Worm (Caenorhabditis elegans): ENCODE measurements around the gene E04F6.6.
A peak's percentile ranks its signal among the peaks of the same experiment; 100 is the strongest.

Gene E04F6.6

DNA sequence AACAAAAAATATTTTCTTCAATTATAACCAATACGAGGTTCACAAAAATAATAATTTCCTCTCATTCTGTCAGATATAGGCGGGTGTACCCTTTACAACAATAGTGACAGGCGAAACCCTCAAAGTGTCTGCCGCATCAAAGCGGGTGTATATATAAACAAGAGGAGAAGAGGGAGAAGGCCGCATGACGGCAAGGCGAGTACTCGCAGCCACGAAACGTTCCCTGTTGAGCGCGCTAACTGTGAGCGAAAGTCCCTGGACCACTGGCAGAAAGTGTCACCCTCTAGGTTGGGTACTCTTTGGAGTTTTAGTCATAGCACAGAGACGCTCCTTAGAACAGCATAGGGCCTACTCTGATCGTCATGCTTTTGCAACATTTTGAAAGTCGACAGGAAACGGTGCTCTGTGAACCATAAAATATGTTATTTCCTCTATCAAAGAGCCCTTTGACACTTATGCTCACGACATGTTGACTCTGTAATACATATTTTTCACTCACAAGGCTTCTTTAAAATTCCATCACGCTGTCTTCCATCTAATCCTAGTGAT is 760 bp upstream of the E04F6.6 start, which contains the start of gene pcrg-1 (continued):
- TF ChIP-seq unc-130 (GFP tag; optimal IDR thresholded peaks at IDR 0.05) (no peak), ccch-3 (GFP tag; optimal IDR thresholded peaks at IDR 0.05) (no peak), efl-1 (GFP tag; optimal IDR thresholded peaks at IDR 0.05) (no peak), ztf-28 (GFP tag; IDR thresholded peaks at IDR 0.05) (no peak), bed-1 (GFP tag; IDR thresholded peaks at IDR 0.05) (peak; percentile 80; the same call in 1 of the 2 replicates), madf-6 (GFP tag; IDR thresholded peaks at IDR 0.05) (peak; percentile 81), tlf-1 (GFP tag; optimal IDR thresholded peaks at IDR 0.05) (peak; percentile 82), Y79H2A.3 (GFP tag; conservative IDR thresholded peaks at IDR 0.05) (no peak), egl-18 (GFP tag; IDR thresholded peaks at IDR 0.05) (peak; percentile 64; the same call in 1 of the 2 replicates), madf-8 (GFP tag; conservative IDR thresholded peaks at IDR 0.05) (peak; percentile 53), sea-2 (GFP tag; IDR thresholded peaks at IDR 0.05) (peak; percentile 72; the same call in 1 of the 2 replicates), nhr-80 (tag; optimal IDR thresholded peaks at IDR 0.05) (peak; percentile 45), sdz-38 (tag; optimal IDR thresholded peaks at IDR 0.05) (peak; percentile 28), lsl-1 (GFP tag; optimal IDR thresholded peaks at IDR 0.05) (peak; percentile 70), nhr-27 (tag; optimal IDR thresholded peaks at IDR 0.05) (peak; percentile 61), snpc-4 (GFP tag; optimal IDR thresholded peaks at IDR 0.05) (peak; percentile 96), snpc-4 (tag; optimal IDR thresholded peaks at IDR 0.05) (peak; percentile 97 to 99 (median 98)), dpl-1 (GFP tag; optimal IDR thresholded peaks at IDR 0.05) (no peak), F57C9.4 (tag; optimal IDR thresholded peaks at IDR 0.05) (peak; percentile 10), snpc-1.3 (tag; optimal IDR thresholded peaks at IDR 0.05; ENCODE audit: insufficient read depth) (peak; percentile 79), pha-4 (tag; optimal IDR thresholded peaks at IDR 0.05) (no peak), snpc-3.4 (tag; optimal IDR thresholded peaks at IDR 0.05) (peak; percentile 90), dox-1 (GFP tag; IDR thresholded peaks at IDR 0.05) (peak; percentile 90), K11D2.4 (GFP tag; IDR thresholded peaks at IDR 0.05) (peak; percentile 63; the same call in 1 of the 2 replicates), egl-44 (GFP tag; IDR thresholded peaks at IDR 0.05) (peak; percentile 80; the same call in 1 of the 2 replicates), ztf-3 (GFP tag; optimal IDR thresholded peaks at IDR 0.05) (peak; percentile 20), nfyb-1 (GFP tag; IDR thresholded peaks at IDR 0.05) (peak; percentile 84), aptf-2 (GFP tag; conservative IDR thresholded peaks at IDR 0.05) (0 out of 2 replicates have a peak, but pooled peaks have one; percentile 30), hmg-20 (GFP tag; IDR thresholded peaks at IDR 0.05) (peak; percentile 61; the same call in 1 of the 2 replicates), lin-40 (tag; optimal IDR thresholded peaks at IDR 0.05) (peak; percentile 76), K12H6.12 (tag; optimal IDR thresholded peaks at IDR 0.05) (peak; percentile 78), ama-1 (optimal IDR thresholded peaks at IDR 0.05) (no peak), ama-1 (GFP tag; optimal IDR thresholded peaks at IDR 0.05) (peak; percentile 43 to 86), hsf-1 (GFP tag; IDR thresholded peaks at IDR 0.05) (peak; percentile 65), Y67H2A.10 (GFP tag; conservative IDR thresholded peaks at IDR 0.05) (no peak), F23B12.7 (tag; optimal IDR thresholded peaks at IDR 0.05; ENCODE audit: insufficient read depth) (peak; percentile 26), repo-1 (tag; optimal IDR thresholded peaks at IDR 0.05) (peak; percentile 87), F37B4.10 (GFP tag; IDR thresholded peaks at IDR 0.05) (no peak), ekl-4 (GFP tag; IDR thresholded peaks at IDR 0.05) (peak; percentile 83), tbx-9 (tag; optimal IDR thresholded peaks at IDR 0.05; ENCODE audit: borderline replicate concordance) (no peak)
